Worm (Caenorhabditis elegans): ENCODE data around the gene F16G10.2.

DNA sequence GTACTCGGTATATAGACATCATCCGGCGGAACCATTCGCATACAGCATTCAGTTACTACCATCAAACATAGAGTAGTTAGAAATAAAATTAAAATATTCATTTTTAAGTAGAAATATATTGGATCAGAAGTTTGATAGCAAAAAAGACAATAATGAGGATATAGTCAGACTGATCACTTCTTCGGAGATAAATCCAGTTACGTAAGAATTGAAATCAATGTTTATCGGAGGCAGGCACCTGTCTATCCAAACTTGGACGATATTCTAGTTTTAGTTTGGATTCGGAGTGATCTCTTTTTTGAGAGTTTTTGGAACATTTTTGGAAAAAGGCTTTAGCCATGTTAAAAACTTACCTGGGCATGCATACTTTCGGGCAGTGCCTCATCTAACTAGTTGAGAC, 8.3 kb downstream of the F16G10.2 start, which contains the start of gene F16G10.8:
- no peak for TF ChIP-seq tbx-11 (GFP tag; IDR thresholded peaks at IDR 0.05)
- TF ChIP-seq ama-1 (optimal IDR thresholded peaks at IDR 0.05): no peak
- TF ChIP-seq hnd-1 (tag; optimal IDR thresholded peaks at IDR 0.05): no peak
- TF ChIP-seq ceh-36 (tag; optimal IDR thresholded peaks at IDR 0.05): no peak
- TF ChIP-seq ets-7 (tag; optimal IDR thresholded peaks at IDR 0.05): no peak
- no peak for TF ChIP-seq tbx-37 (GFP tag; conservative IDR thresholded peaks at IDR 0.05)
- TF ChIP-seq scrt-1 (GFP tag; IDR thresholded peaks at IDR 0.05): no peak
- no peak for TF ChIP-seq sea-1 (GFP tag; conservative IDR thresholded peaks at IDR 0.05)
- TF ChIP-seq hmg-4 (GFP tag; optimal IDR thresholded peaks at IDR 0.05): no peak

All from whole organism, early embryonic.